Worm (Caenorhabditis elegans): Measurements from ENCODE around the gene ooc-3.

The ooc-3 gene

DNA sequence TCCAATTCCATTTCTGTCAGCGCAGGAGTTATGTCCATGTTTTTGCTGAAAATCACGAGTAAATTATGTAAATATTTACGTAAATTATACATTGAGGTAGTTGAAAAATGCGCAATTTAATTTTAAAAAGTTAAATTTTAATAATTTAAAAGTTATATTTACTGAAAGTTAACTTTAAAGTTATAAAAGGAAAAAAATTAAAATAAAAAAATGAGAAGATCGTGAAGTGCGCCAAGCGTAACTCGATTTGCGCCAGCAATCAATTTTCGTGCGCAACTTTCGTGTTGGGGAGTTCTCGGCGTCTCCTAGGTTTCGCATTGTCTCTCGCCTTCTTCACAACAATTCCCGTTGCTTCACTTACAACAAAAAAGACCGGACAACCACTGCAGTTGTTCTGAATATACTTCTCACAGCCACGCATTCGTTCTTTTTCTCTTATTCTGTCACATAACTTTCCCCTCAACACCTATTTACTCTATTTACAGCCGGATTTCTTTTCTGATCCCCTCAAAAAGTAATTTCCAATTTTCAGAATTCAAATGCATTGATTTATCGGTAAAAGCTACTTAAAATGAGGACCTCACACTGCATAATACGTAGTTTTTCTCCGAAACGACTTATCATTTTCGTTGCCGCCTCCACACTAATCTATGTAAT is 21.5 kb downstream of the ooc-3 start, which contains the start of the genes metl-1 and W02B12.11:
Gene metl-1 (minus strand): TSS at position 51 of the 657 bp plus-strand sequence.
Gene W02B12.11 (plus strand): TSS at position 337 of the 657 bp plus-strand sequence.
- TF ChIP-seq madf-2 (tag; optimal IDR thresholded peaks at IDR 0.05) (peak; percentile 63), fkh-6 (tag; optimal IDR thresholded peaks at IDR 0.05) (no peak), sdc-2 (tag; optimal IDR thresholded peaks at IDR 0.05) (peak; percentile 6), elt-4 (tag; optimal IDR thresholded peaks at IDR 0.05) (no peak), ceh-31 (tag; optimal IDR thresholded peaks at IDR 0.05) (peak; percentile 43), ceh-24 (tag; optimal IDR thresholded peaks at IDR 0.05) (no peak), T23F11.4 (GFP tag; optimal IDR thresholded peaks at IDR 0.05) (no peak), hlh-8 (tag; optimal IDR thresholded peaks at IDR 0.05) (peak; percentile 7), eyg-1 (tag; optimal IDR thresholded peaks at IDR 0.05) (no peak), ref-2 (tag; optimal IDR thresholded peaks at IDR 0.05) (peak; percentile 49), sox-2 (GFP tag; IDR thresholded peaks at IDR 0.05) (peak; percentile 50), C38D4.7 (GFP tag; optimal IDR thresholded peaks at IDR 0.05) (no peak), pat-9 (tag; optimal IDR thresholded peaks at IDR 0.05) (peak; percentile 50), unc-55 (GFP tag; optimal IDR thresholded peaks at IDR 0.05) (no peak), pros-1 (tag; optimal IDR thresholded peaks at IDR 0.05) (no peak), ceh-6 (GFP tag; optimal IDR thresholded peaks at IDR 0.05) (no peak), ceh-19 (GFP tag; optimal IDR thresholded peaks at IDR 0.05) (no peak), ahr-1 (tag; optimal IDR thresholded peaks at IDR 0.05) (no peak), pha-2 (tag; optimal IDR thresholded peaks at IDR 0.05) (peak; percentile 31), ceh-45 (GFP tag; IDR thresholded peaks at IDR 0.05) (no peak), nhr-232 (tag; optimal IDR thresholded peaks at IDR 0.05) (no peak), lin-11 (tag; optimal IDR thresholded peaks at IDR 0.05) (peak; percentile 20), unc-42 (tag; optimal IDR thresholded peaks at IDR 0.05) (peak; percentile 3), pqm-1 (tag; optimal IDR thresholded peaks at IDR 0.05) (peak; percentile 31), nfya-1 (tag; optimal IDR thresholded peaks at IDR 0.05) (peak; percentile 62), ztf-16 (tag; optimal IDR thresholded peaks at IDR 0.05) (no peak), ceh-14 (tag; optimal IDR thresholded peaks at IDR 0.05) (peak; percentile 20), sox-4 (tag; optimal IDR thresholded peaks at IDR 0.05) (no peak), fax-1 (tag; optimal IDR thresholded peaks at IDR 0.05) (peak; percentile 13), syd-9 (tag; optimal IDR thresholded peaks at IDR 0.05) (peak; percentile 34), ceh-30 (tag; optimal IDR thresholded peaks at IDR 0.05) (no peak), unc-86 (tag; optimal IDR thresholded peaks at IDR 0.05) (peak; percentile 19), ceh-34 (tag; optimal IDR thresholded peaks at IDR 0.05) (peak; percentile 37), tbx-2 (tag; optimal IDR thresholded peaks at IDR 0.05) (peak; percentile 46), dve-1 (tag; optimal IDR thresholded peaks at IDR 0.05) (no peak), che-1 (tag; optimal IDR thresholded peaks at IDR 0.05) (peak; percentile 13), elt-2 (tag; optimal IDR thresholded peaks at IDR 0.05) (peak; percentile 66), K02D7.2 (tag; optimal IDR thresholded peaks at IDR 0.05) (no peak), ttx-3 (tag; optimal IDR thresholded peaks at IDR 0.05) (peak; percentile 19), ceh-48 (tag; optimal IDR thresholded peaks at IDR 0.05) (peak; percentile 14), Y22D7AL.16 (tag; optimal IDR thresholded peaks at IDR 0.05) (peak; percentile 26), unc-3 (GFP tag; conservative IDR thresholded peaks at IDR 0.05) (0 out of 2 replicates have a peak, but pooled peaks have one; percentile 24), unc-3 (tag; optimal IDR thresholded peaks at IDR 0.05) (no peak), rnt-1 (tag; optimal IDR thresholded peaks at IDR 0.05) (no peak), ama-1 (optimal IDR thresholded peaks at IDR 0.05) (no peak), ceh-18 (tag; optimal IDR thresholded peaks at IDR 0.05) (peak; percentile 19), gmeb-2 (tag; optimal IDR thresholded peaks at IDR 0.05) (no peak), pag-3 (tag; optimal IDR thresholded peaks at IDR 0.05; ENCODE audit: borderline replicate concordance) (no peak)
